Worm (Caenorhabditis elegans): ENCODE data around the gene F53C3.3.

ce11 chrII:3891124-3891523 lies 11.5 kb upstream of the F53C3.3 start, which contains the start of gene F53C3.8:
- TF ChIP-seq lin-15B (tag; optimal IDR thresholded peaks at IDR 0.05) (no peak), hlh-30 (tag; optimal IDR thresholded peaks at IDR 0.05; ENCODE audit: insufficient read depth) (no peak), ces-1 (GFP tag; optimal IDR thresholded peaks at IDR 0.05) (no peak), snpc-4 (tag; optimal IDR thresholded peaks at IDR 0.05) (no peak), aly-2 (tag; optimal IDR thresholded peaks at IDR 0.05) (no peak), R02D3.7 (tag; optimal IDR thresholded peaks at IDR 0.05) (no peak), skn-1 (tag; optimal IDR thresholded peaks at IDR 0.05) (no peak), lin-13 (GFP tag; optimal IDR thresholded peaks at IDR 0.05) (no peak), nhr-111 (GFP tag; optimal IDR thresholded peaks at IDR 0.05) (no peak), lir-3 (tag; optimal IDR thresholded peaks at IDR 0.05) (no peak), spr-3 (GFP tag; optimal IDR thresholded peaks at IDR 0.05) (no peak)
